Fruit fly (Drosophila melanogaster): Measurements from ENCODE around the gene CG13473.

The CG13473 gene

DNA sequence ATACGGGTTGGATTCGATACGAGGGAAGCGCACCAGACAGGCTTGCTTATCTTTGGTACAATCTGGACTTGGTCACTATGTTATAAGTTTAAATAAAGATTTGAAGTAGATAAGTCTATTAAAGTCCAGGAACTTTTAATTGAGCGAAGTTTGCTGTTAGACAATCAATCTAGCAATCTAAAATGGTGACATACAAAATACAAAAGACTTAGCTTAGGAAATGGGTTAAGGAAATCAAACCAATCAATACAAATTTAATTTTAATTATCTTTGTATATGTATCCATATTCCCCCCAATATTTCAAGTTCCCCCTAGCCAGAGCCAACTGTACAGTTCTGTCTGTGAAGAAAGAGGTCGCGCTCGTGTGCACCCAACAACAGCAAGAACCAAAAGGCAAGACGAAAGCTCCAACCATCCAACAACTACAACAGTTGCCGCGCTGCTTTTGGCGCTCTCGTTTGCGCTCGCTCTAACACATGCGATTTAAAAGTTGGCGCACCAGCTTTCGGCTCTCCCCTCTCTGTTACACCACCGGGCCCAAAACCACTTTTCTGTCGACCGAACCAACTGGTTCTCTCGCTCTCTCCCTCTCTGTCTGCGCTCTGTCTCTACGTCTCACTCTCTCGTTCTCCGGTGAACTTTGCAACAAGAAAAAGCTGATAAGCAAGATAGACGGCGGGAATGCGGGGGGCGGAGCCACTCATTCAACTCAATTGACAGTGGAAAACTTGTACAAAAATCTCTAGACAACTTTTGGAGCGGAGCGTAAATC is 27.6 kb downstream of the CG13473 start (continued):
- peak; percentile 82 for TF ChIP-seq Max (GFP tag; optimal IDR thresholded peaks at IDR 0.05)
- TF ChIP-seq CG12236 (GFP tag; optimal IDR thresholded peaks at IDR 0.05), result peak; percentile 10
- peak; percentile 78 for TF ChIP-seq Chrac-16 (GFP tag; optimal IDR thresholded peaks at IDR 0.05)
- TF ChIP-seq CG12299 (tag; optimal IDR thresholded peaks at IDR 0.05), result peak; percentile 57
- TF ChIP-seq Hey (tag; optimal IDR thresholded peaks at IDR 0.05), result no peak
- TF ChIP-seq CG32772 (GFP tag; IDR thresholded peaks at IDR 0.05), result peak; percentile 80; the same call in 1 of the 2 replicates
- TF ChIP-seq CG16815 (GFP tag; optimal IDR thresholded peaks at IDR 0.05), result peak; percentile 78
- TF ChIP-seq CG14860 (GFP tag; IDR thresholded peaks at IDR 0.05; ENCODE audit: partially characterized antibody), result no peak
- no peak for TF ChIP-seq stwl (tag; optimal IDR thresholded peaks at IDR 0.05)
- no peak for TF ChIP-seq CG12769 (tag; optimal IDR thresholded peaks at IDR 0.05)
- TF ChIP-seq h (optimal IDR thresholded peaks at IDR 0.05), result no peak
- peak; percentile 89 for TF ChIP-seq CG12391 (tag; optimal IDR thresholded peaks at IDR 0.05)
- peak; percentile 37 for TF ChIP-seq Atf3 (GFP tag; optimal IDR thresholded peaks at IDR 0.05)
- no peak for TF ChIP-seq CrebB (tag; optimal IDR thresholded peaks at IDR 0.05)
- TF ChIP-seq onecut (GFP tag; IDR thresholded peaks at IDR 0.05), result peak; percentile 38
- TF ChIP-seq CG9609 (GFP tag; optimal IDR thresholded peaks at IDR 0.05), result peak; percentile 66
- TF ChIP-seq Bgb (GFP tag; IDR thresholded peaks at IDR 0.05; ENCODE audit: partially characterized antibody), result 0 out of 2 replicates have a peak, but pooled peaks have one; percentile 55
- TF ChIP-seq CG9876 (GFP tag; optimal IDR thresholded peaks at IDR 0.05), result peak; percentile 51
- peak; percentile 88 for TF ChIP-seq CG31441 (GFP tag; IDR thresholded peaks at IDR 0.05)
- no peak for TF ChIP-seq eve (GFP tag; optimal IDR thresholded peaks at IDR 0.05)
- peak; percentile 26 for TF ChIP-seq CG4617 (GFP tag; optimal IDR thresholded peaks at IDR 0.05; ENCODE audit: borderline replicate concordance)
- peak in 1 of 3 experiments; percentile 72 for TF ChIP-seq lola (GFP tag; optimal IDR thresholded peaks at IDR 0.05)
- peak; percentile 79 for TF ChIP-seq caup (GFP tag; optimal IDR thresholded peaks at IDR 0.05; ENCODE audit: severe bottlenecking)
- TF ChIP-seq HmgZ (tag; optimal IDR thresholded peaks at IDR 0.05), result peak; percentile 67
- TF ChIP-seq Dfd (GFP tag; optimal IDR thresholded peaks at IDR 0.05), result peak in 1 of 2 experiments; percentile 93
- peak; percentile 65 for TF ChIP-seq CG15514 (GFP tag; optimal IDR thresholded peaks at IDR 0.05)
- peak; percentile 14 for TF ChIP-seq CG13123 (GFP tag; optimal IDR thresholded peaks at IDR 0.05)
- TF ChIP-seq gsb-n (tag; optimal IDR thresholded peaks at IDR 0.05), result peak; percentile 40
- TF ChIP-seq dimm (GFP tag; IDR thresholded peaks at IDR 0.05), result peak; percentile 9; the same call in 1 of the 2 replicates
- TF ChIP-seq maf-S (GFP tag; optimal IDR thresholded peaks at IDR 0.05), result peak; percentile 72
- peak; percentile 81 for TF ChIP-seq az2 (GFP tag; optimal IDR thresholded peaks at IDR 0.05)
- peak; percentile 55 to 84 for TF ChIP-seq Pdp1 (GFP tag; optimal IDR thresholded peaks at IDR 0.05)
- peak; percentile 79 for TF ChIP-seq E2f1 (GFP tag; IDR thresholded peaks at IDR 0.05)
- TF ChIP-seq inv (GFP tag; IDR thresholded peaks at IDR 0.05; ENCODE audit: partially characterized antibody), result no peak; the same call in 1 of the 2 replicates
- TF ChIP-seq unpg (GFP tag; optimal IDR thresholded peaks at IDR 0.05), result peak; percentile 80
- TF ChIP-seq vfl (GFP tag; optimal IDR thresholded peaks at IDR 0.05), result peak; percentile 76
- peak; percentile 48 for TF ChIP-seq CG4707 (GFP tag; optimal IDR thresholded peaks at IDR 0.05)
- no peak for TF ChIP-seq CG6791 (GFP tag; IDR thresholded peaks at IDR 0.05; ENCODE audit: partially characterized antibody)
- TF ChIP-seq lov (optimal IDR thresholded peaks at IDR 0.05), result no peak
- TF ChIP-seq lov (GFP tag; IDR thresholded peaks at IDR 0.05), result no peak
- TF ChIP-seq CG6272 (GFP tag; IDR thresholded peaks at IDR 0.05), result peak; percentile 71
- peak; percentile 44; the same call in 1 of the 2 replicates for TF ChIP-seq bbx (GFP tag; IDR thresholded peaks at IDR 0.05; ENCODE audit: partially characterized antibody)
- peak; percentile 93 for TF ChIP-seq CG15269 (tag; optimal IDR thresholded peaks at IDR 0.05)
- peak; percentile 92 for TF ChIP-seq lab (GFP tag; optimal IDR thresholded peaks at IDR 0.05)
- TF ChIP-seq CG33213 (GFP tag; optimal IDR thresholded peaks at IDR 0.05), result peak; percentile 39
- TF ChIP-seq yki (optimal IDR thresholded peaks at IDR 0.05), result peak; percentile 73
- no peak for TF ChIP-seq hkb (optimal IDR thresholded peaks at IDR 0.05)
- peak; percentile 77 for TF ChIP-seq hkb (GFP tag; IDR thresholded peaks at IDR 0.05)
- TF ChIP-seq Dll (GFP tag; IDR thresholded peaks at IDR 0.05; ENCODE audit: partially characterized antibody), result no peak
